Fruit fly (Drosophila melanogaster): Measurements from ENCODE around the gene CG32563.
A peak's percentile ranks its signal among the peaks of the same experiment; 100 is the strongest.

CG32563 gene

dm6 chrX:17244854-17245253 is 36.6 kb downstream of the CG32563 start, which contains the start of gene CG8915 (continued):
- TF ChIP-seq phol (tag; optimal IDR thresholded peaks at IDR 0.05) = peak; percentile 18
- no peak for TF ChIP-seq CG8478 (optimal IDR thresholded peaks at IDR 0.05)
- TF ChIP-seq CG16779 (GFP tag; IDR thresholded peaks at IDR 0.05) = no peak
- no peak for TF ChIP-seq sqz (GFP tag; optimal IDR thresholded peaks at IDR 0.05)
- TF ChIP-seq CG18764 (GFP tag; optimal IDR thresholded peaks at IDR 0.05) = no peak
- TF ChIP-seq Aef1 (GFP tag; IDR thresholded peaks at IDR 0.05) = no peak
- TF ChIP-seq CG6254 (GFP tag; optimal IDR thresholded peaks at IDR 0.05) = no peak
- no peak for TF ChIP-seq Fer3 (tag; optimal IDR thresholded peaks at IDR 0.05)
- no peak for TF ChIP-seq CG3163 (GFP tag; optimal IDR thresholded peaks at IDR 0.05)
- TF ChIP-seq az2 (GFP tag; optimal IDR thresholded peaks at IDR 0.05) = no peak
- TF ChIP-seq HLH3B (GFP tag; IDR thresholded peaks at IDR 0.05) = no peak
- no peak for TF ChIP-seq luna (GFP tag; optimal IDR thresholded peaks at IDR 0.05)
- TF ChIP-seq CG11093 (GFP tag; IDR thresholded peaks at IDR 0.05) = no peak
- TF ChIP-seq slou (GFP tag; optimal IDR thresholded peaks at IDR 0.05) = no peak
- TF ChIP-seq Side (GFP tag; optimal IDR thresholded peaks at IDR 0.05) = no peak
- TF ChIP-seq Opbp (GFP tag; IDR thresholded peaks at IDR 0.05; ENCODE audit: partially characterized antibody) = peak; percentile 66; the same call in 2 of the 3 replicates
- TF ChIP-seq bcd (GFP tag; optimal IDR thresholded peaks at IDR 0.05) = no peak
- no peak for TF ChIP-seq pb (GFP tag; optimal IDR thresholded peaks at IDR 0.05)
- no peak for TF ChIP-seq CG10543 (GFP tag; optimal IDR thresholded peaks at IDR 0.05)
- no peak for TF ChIP-seq br (optimal IDR thresholded peaks at IDR 0.05)
- TF ChIP-seq CG33213 (GFP tag; optimal IDR thresholded peaks at IDR 0.05) = no peak
- TF ChIP-seq CG7357 (GFP tag; IDR thresholded peaks at IDR 0.05) = no peak
- TF ChIP-seq pfk (GFP tag; optimal IDR thresholded peaks at IDR 0.05) = no peak
- TF ChIP-seq abd-A (tag; optimal IDR thresholded peaks at IDR 0.05) = no peak
- peak; percentile 46; the same call in 1 of the 2 replicates for TF ChIP-seq hbn (GFP tag; IDR thresholded peaks at IDR 0.05; ENCODE audit: partially characterized antibody)
- no peak for TF ChIP-seq CG31224 (GFP tag; IDR thresholded peaks at IDR 0.05)
- no peak for TF ChIP-seq seq (GFP tag; IDR thresholded peaks at IDR 0.05)
- TF ChIP-seq sna (GFP tag; IDR thresholded peaks at IDR 0.05; ENCODE audit: partially characterized antibody) = peak; percentile 68
- no peak for TF ChIP-seq CG15269 (tag; optimal IDR thresholded peaks at IDR 0.05)
- no peak for TF ChIP-seq B-H1 (GFP tag; IDR thresholded peaks at IDR 0.05)
- TF ChIP-seq vvl (GFP tag; IDR thresholded peaks at IDR 0.05) = no peak
- TF ChIP-seq Oaz (GFP tag; IDR thresholded peaks at IDR 0.05) = no peak
- no peak for TF ChIP-seq CG8281 (tag; optimal IDR thresholded peaks at IDR 0.05)
- no peak for TF ChIP-seq CG12942 (GFP tag; optimal IDR thresholded peaks at IDR 0.05)
- no peak for TF ChIP-seq CG11723 (GFP tag; optimal IDR thresholded peaks at IDR 0.05)
- TF ChIP-seq C15 (GFP tag; IDR thresholded peaks at IDR 0.05) = no peak
- peak; percentile 65 for TF ChIP-seq nerfin-2 (GFP tag; IDR thresholded peaks at IDR 0.05; ENCODE audit: partially characterized antibody)
- TF ChIP-seq slp2 (GFP tag; optimal IDR thresholded peaks at IDR 0.05) = no peak
- TF ChIP-seq Ptx1 (GFP tag; IDR thresholded peaks at IDR 0.05) = no peak
- no peak for TF ChIP-seq E2f1 (GFP tag; IDR thresholded peaks at IDR 0.05)
- no peak for TF ChIP-seq CG42726 (GFP tag; IDR thresholded peaks at IDR 0.05; ENCODE audit: partially characterized antibody)
- TF ChIP-seq Hmx (GFP tag; optimal IDR thresholded peaks at IDR 0.05) = no peak
- peak; percentile 61; the same call in 1 of the 2 replicates for TF ChIP-seq ato (GFP tag; IDR thresholded peaks at IDR 0.05; ENCODE audit: partially characterized antibody)
- TF ChIP-seq crp (GFP tag; optimal IDR thresholded peaks at IDR 0.05) = peak in 1 of 2 experiments; percentile 80
- TF ChIP-seq D (optimal IDR thresholded peaks at IDR 0.05) = no peak
- TF ChIP-seq D (GFP tag; optimal IDR thresholded peaks at IDR 0.05) = no peak
- TF ChIP-seq exex (tag; optimal IDR thresholded peaks at IDR 0.05) = no peak
- no peak for TF ChIP-seq ssp (GFP tag; IDR thresholded peaks at IDR 0.05)
- TF ChIP-seq cas (GFP tag; IDR thresholded peaks at IDR 0.05) = no peak
- TF ChIP-seq CG1832 (GFP tag; optimal IDR thresholded peaks at IDR 0.05) = no peak
- TF ChIP-seq CG2712 (tag; optimal IDR thresholded peaks at IDR 0.05) = peak; percentile 9
- TF ChIP-seq HLH54F (GFP tag; optimal IDR thresholded peaks at IDR 0.05) = no peak
- no peak for TF ChIP-seq CG6654 (GFP tag; optimal IDR thresholded peaks at IDR 0.05)
